Fruit fly (Drosophila melanogaster) Kc167 (cell line): ENCODE results near the gene AlkB.

Experiments
- Myc ChIP-seq: fragments of >200 bp; optimal IDR thresholded peaks from 2 replicates; lab custom pipeline; 2017; ENCODE audit warnings: missing external identifiers
- Sin3A ChIP-seq: fragments of >200 bp; optimal IDR thresholded peaks from 2 replicates; lab custom pipeline; 2018; ENCODE audit warnings: missing external identifiers
- insv ChIP-seq: fragments of >200 bp; optimal IDR thresholded peaks from 3 replicates; lab custom pipeline; 2018; ENCODE audit warnings: missing external identifiers
- psq ChIP-seq: fragments of >200 bp; optimal IDR thresholded peaks from 2 replicates; lab custom pipeline; 2017; ENCODE audit warnings: missing external identifiers
- ttk ChIP-seq: sonication (Bioruptor generic); optimal IDR thresholded peaks from 2 replicates; lab custom pipeline; 2017; ENCODE audit warnings: missing external identifiers

DNA sequence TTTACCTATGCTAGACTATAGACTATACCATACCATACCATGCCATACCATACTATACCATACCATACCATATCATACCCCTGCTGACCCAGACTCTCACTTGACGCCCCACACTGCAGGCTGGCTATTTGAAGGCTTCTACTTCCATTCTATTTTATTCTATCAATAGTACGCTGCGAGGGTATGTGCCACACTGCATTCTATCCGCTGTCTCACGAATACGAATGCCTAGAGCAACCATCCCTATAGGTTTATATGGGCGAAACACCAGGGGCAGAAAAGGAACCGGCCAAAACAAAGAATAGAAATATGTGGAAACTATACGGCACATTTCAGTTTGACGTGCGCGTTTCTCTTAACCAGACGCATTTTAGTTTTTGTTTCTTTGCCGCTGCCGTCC, 41.5 kb downstream of the AlkB start:
- TF ChIP-seq psq (lab: Kevin White, UChicago) (no peak), ttk (no peak), insv (lab: Kevin White, UChicago) (no peak), Sin3A (lab: Kevin White, UChicago) (no peak), Myc (lab: Kevin White, UChicago) (no peak)
